Worm (Caenorhabditis elegans) whole organism, young adult: ENCODE results near the gene F56D6.13.

Experiments used
- D2030.7 ChIP-seq: fragments of 200-800 bp; sonication (Bioruptor generic); IDR thresholded peaks from 2 replicates; pipeline ENCODE4 v1.3.6; 2022; ENCODE audit warnings: missing genetic modification reagents, missing genetic modification characterization, missing compliant biosample characterization
- F22D6.2 ChIP-seq: sonication (generic microtip); optimal IDR thresholded peaks from 2 replicates; lab custom pipeline; 2016; ENCODE audit warnings: mild to moderate bottlenecking, missing genetic modification characterization, missing compliant biosample characterization
- F23B12.7 ChIP-seq: sonication (generic microtip); optimal IDR thresholded peaks from 2 replicates; lab custom pipeline; 2017; ENCODE audit warnings: missing genetic modification characterization, mild to moderate bottlenecking, missing compliant biosample characterization, antibody characterized with exemption, moderate library complexity; ENCODE audit not compliant: insufficient read depth
- F33H1.4 ChIP-seq: fragments of 200-800 bp; sonication (Bioruptor generic); IDR thresholded peaks from 2 replicates; pipeline ENCODE4 v1.3.6; 2022; ENCODE audit warnings: missing genetic modification reagents, missing genetic modification characterization, missing compliant biosample characterization
- F37B4.10 ChIP-seq: fragments of 200-800 bp; sonication (Bioruptor generic); IDR thresholded peaks from 2 replicates; pipeline ENCODE4 v1.3.6; 2022; ENCODE audit warnings: missing genetic modification characterization, missing compliant biosample characterization
- F49E8.2 ChIP-seq: sonication (generic microtip); optimal IDR thresholded peaks from 3 replicates; lab custom pipeline; 2017; ENCODE audit warnings: missing genetic modification characterization, mild to moderate bottlenecking, missing compliant biosample characterization, antibody characterized with exemption, moderate library complexity; ENCODE audit not compliant: insufficient read depth
- F52B5.7 ChIP-seq: sonication (generic microtip); optimal IDR thresholded peaks from 2 replicates; lab custom pipeline; 2016; ENCODE audit warnings: mild to moderate bottlenecking, missing genetic modification characterization, missing compliant biosample characterization
- F55B11.4 ChIP-seq: sonication (generic microtip); optimal IDR thresholded peaks from 2 replicates; lab custom pipeline; 2016; ENCODE audit warnings: missing compliant biosample characterization, missing genetic modification characterization, borderline replicate concordance; ENCODE audit not compliant: insufficient read depth
- F57A8.1 ChIP-seq: fragments of 200-800 bp; sonication (Bioruptor generic); optimal IDR thresholded peaks from 2 replicates; lab custom pipeline; 2018; ENCODE audit warnings: mild to moderate bottlenecking, missing genetic modification characterization, moderate library complexity, missing compliant biosample characterization
- F57C9.4 ChIP-seq: sonication (generic microtip); optimal IDR thresholded peaks from 2 replicates; lab custom pipeline; 2017; ENCODE audit warnings: mild to moderate bottlenecking, missing genetic modification characterization, missing compliant biosample characterization
- K11D2.4 ChIP-seq: fragments of 200-800 bp; sonication (Bioruptor generic); IDR thresholded peaks from 2 replicates; pipeline ENCODE4 v1.3.6; 2022; ENCODE audit warnings: missing genetic modification reagents, missing genetic modification characterization, missing compliant biosample characterization
- K12H6.12 ChIP-seq: fragments of 200-800 bp; sonication (Bioruptor generic); optimal IDR thresholded peaks from 2 replicates; lab custom pipeline; 2018; ENCODE audit warnings: mild to moderate bottlenecking, missing genetic modification characterization, missing compliant biosample characterization
- T07F8.4 ChIP-seq: sonication (generic microtip); optimal IDR thresholded peaks from 2 replicates; lab custom pipeline; 2016; ENCODE audit warnings: mild to moderate bottlenecking, missing genetic modification characterization, moderate library complexity, missing compliant biosample characterization
- T26A5.8 ChIP-seq: sonication (generic microtip); optimal IDR thresholded peaks from 2 replicates; lab custom pipeline; 2016; ENCODE audit warnings: missing genetic modification characterization, missing compliant biosample characterization
- Y53F4B.3 ChIP-seq: fragments of 200-800 bp; sonication (Bioruptor generic); IDR thresholded peaks from 2 replicates; pipeline ENCODE4 v1.3.6; 2022; ENCODE audit warnings: missing genetic modification reagents, missing genetic modification characterization, missing compliant biosample characterization
- Y53G8AR.9 ChIP-seq: fragments of 200-800 bp; sonication (Bioruptor generic); conservative IDR thresholded peaks from 2 replicates; pipeline ENCODE4 v1.3.6; 2022; ENCODE audit warnings: missing genetic modification reagents, missing genetic modification characterization, missing compliant biosample characterization
- Y56A3A.18 ChIP-seq: fragments of 200-800 bp; sonication (Bioruptor generic); IDR thresholded peaks from 2 replicates; pipeline ENCODE4 v1.3.6; 2022; ENCODE audit warnings: missing genetic modification reagents, missing genetic modification characterization, missing compliant biosample characterization
- ZK185.1 ChIP-seq: sonication (generic microtip); optimal IDR thresholded peaks from 2 replicates; lab custom pipeline; 2016; ENCODE audit warnings: mild to moderate bottlenecking, missing genetic modification characterization, missing compliant biosample characterization; ENCODE audit not compliant: poor library complexity, severe bottlenecking
- attf-5 ChIP-seq: fragments of 200-800 bp; sonication (Bioruptor generic); optimal IDR thresholded peaks from 2 replicates; lab custom pipeline; 2018; ENCODE audit warnings: mild to moderate bottlenecking, missing genetic modification characterization, missing compliant biosample characterization
- bed-1 ChIP-seq: fragments of 200-800 bp; sonication (Bioruptor generic); IDR thresholded peaks from 2 replicates; pipeline ENCODE4 v1.3.6; 2022; ENCODE audit warnings: missing genetic modification reagents, missing genetic modification characterization, missing compliant biosample characterization
- cebp-1 ChIP-seq, 2 experiments: fragments of 200-800 bp in 1 of 2; sonication (Bioruptor generic) in 1 of 2; sonication (generic microtip) in 1 of 2; IDR thresholded peaks in 1 of 2; optimal IDR thresholded peaks in 1 of 2; 2 replicates each; pipeline versions ENCODE4 v1.3.6 to Lab custom; 2017 to 2022; ENCODE audit warnings: missing compliant biosample characterization in 2 of 2, missing genetic modification characterization in 2 of 2, mild to moderate bottlenecking in 1 of 2, missing genetic modification reagents in 1 of 2, moderate library complexity in 1 of 2
- ceh-27 ChIP-seq: fragments of 200-800 bp; sonication (Bioruptor generic); optimal IDR thresholded peaks from 2 replicates; lab custom pipeline; 2018; ENCODE audit warnings: mild to moderate bottlenecking, missing genetic modification characterization, moderate library complexity, missing compliant biosample characterization
- ceh-58 ChIP-seq: fragments of 200-800 bp; sonication (Bioruptor generic); IDR thresholded peaks from 2 replicates; pipeline ENCODE4 v1.3.6; 2022; ENCODE audit warnings: missing genetic modification characterization, missing compliant biosample characterization
- die-1 ChIP-seq: sonication (generic microtip); optimal IDR thresholded peaks from 2 replicates; lab custom pipeline; 2016; ENCODE audit warnings: missing genotype, mild to moderate bottlenecking, missing genetic modification characterization, missing compliant biosample characterization
- dpff-1 ChIP-seq: sonication (generic microtip); optimal IDR thresholded peaks from 2 replicates; lab custom pipeline; 2017; ENCODE audit warnings: mild to moderate bottlenecking, missing genetic modification characterization, missing compliant biosample characterization
- hmg-1.2 ChIP-seq: fragments of 200-800 bp; sonication (Bioruptor generic); IDR thresholded peaks from 2 replicates; pipeline ENCODE4 v1.3.6; 2022; ENCODE audit warnings: missing genetic modification reagents, missing genetic modification characterization, missing compliant biosample characterization
- hmg-20 ChIP-seq: fragments of 200-800 bp; sonication (Bioruptor generic); IDR thresholded peaks from 2 replicates; pipeline ENCODE4 v1.3.6; 2022; ENCODE audit warnings: missing genetic modification reagents, missing genetic modification characterization, missing compliant biosample characterization
- let-607 ChIP-seq, 2 experiments: fragments of 200-800 bp in 1 of 2; sonication (Bioruptor generic) in 1 of 2; sonication (generic microtip) in 1 of 2; optimal IDR thresholded peaks; 2 replicates each; lab custom pipeline; 2016 to 2018; ENCODE audit warnings: mild to moderate bottlenecking in 2 of 2, missing compliant biosample characterization in 2 of 2, missing genetic modification characterization in 2 of 2, moderate library complexity in 2 of 2, missing genotype in 1 of 2
- lin-26 ChIP-seq: fragments of 200-800 bp; sonication (Bioruptor generic); IDR thresholded peaks from 2 replicates; pipeline ENCODE4 v1.3.6; 2022; ENCODE audit warnings: missing genetic modification reagents, missing genetic modification characterization, missing compliant biosample characterization
- lsl-1 ChIP-seq: fragments of 200-800 bp; sonication (Bioruptor generic); optimal IDR thresholded peaks from 2 replicates; lab custom pipeline; 2018; ENCODE audit warnings: mild to moderate bottlenecking, missing genetic modification characterization, moderate library complexity, missing compliant biosample characterization
- madf-8 ChIP-seq: fragments of 200-800 bp; sonication (Bioruptor generic); conservative IDR thresholded peaks from 2 replicates; pipeline ENCODE4 v1.3.6; 2022; ENCODE audit warnings: missing genetic modification reagents, missing genetic modification characterization, missing compliant biosample characterization
- mcd-1 ChIP-seq: fragments of 200-800 bp; sonication (Bioruptor generic); IDR thresholded peaks from 2 replicates; pipeline ENCODE4 v1.3.6; 2022; ENCODE audit warnings: missing genetic modification reagents, missing genetic modification characterization, missing compliant biosample characterization
- mel-28 ChIP-seq: sonication (generic microtip); optimal IDR thresholded peaks from 2 replicates; lab custom pipeline; 2016; ENCODE audit warnings: borderline replicate concordance, mild to moderate bottlenecking, missing genetic modification characterization, missing compliant biosample characterization
- nfya-1 ChIP-seq: sonication (generic microtip); optimal IDR thresholded peaks from 2 replicates; lab custom pipeline; 2017; ENCODE audit warnings: antibody characterized with exemption, missing compliant biosample characterization, missing genetic modification characterization, borderline replicate concordance; ENCODE audit not compliant: insufficient read depth
- nfya-2 ChIP-seq: fragments of 200-800 bp; sonication (Bioruptor generic); IDR thresholded peaks from 2 replicates; pipeline ENCODE4 v1.3.6; 2022; ENCODE audit warnings: missing genetic modification reagents, missing genetic modification characterization, missing compliant biosample characterization
- nfyb-1 ChIP-seq: fragments of 200-800 bp; sonication (Bioruptor generic); IDR thresholded peaks from 2 replicates; pipeline ENCODE4 v1.3.6; 2022; ENCODE audit warnings: missing genetic modification reagents, missing genetic modification characterization, missing compliant biosample characterization
- nhr-120 ChIP-seq: fragments of 200-800 bp; sonication (Bioruptor generic); IDR thresholded peaks from 2 replicates; pipeline ENCODE4 v1.3.6; 2022; ENCODE audit warnings: missing genetic modification characterization, missing compliant biosample characterization
- nhr-80 ChIP-seq: sonication (generic microtip); optimal IDR thresholded peaks from 2 replicates; lab custom pipeline; 2016; ENCODE audit warnings: missing genetic modification characterization, missing compliant biosample characterization
- sdz-38 ChIP-seq: sonication (generic microtip); optimal IDR thresholded peaks from 2 replicates; lab custom pipeline; 2016; ENCODE audit warnings: missing genotype, missing genetic modification characterization, missing compliant biosample characterization
- sea-2 ChIP-seq: fragments of 200-800 bp; sonication (Bioruptor generic); IDR thresholded peaks from 2 replicates; pipeline ENCODE4 v1.3.6; 2022; ENCODE audit warnings: missing genetic modification characterization, missing compliant biosample characterization
- snpc-1.1 ChIP-seq: sonication (generic microtip); optimal IDR thresholded peaks from 2 replicates; lab custom pipeline; 2017; ENCODE audit warnings: missing genetic modification characterization, mild to moderate bottlenecking, missing compliant biosample characterization, antibody characterized with exemption, moderate library complexity, missing genotype, missing genetic modification reagents; ENCODE audit not compliant: insufficient read depth
- somi-1 ChIP-seq: fragments of 200-800 bp; sonication (Bioruptor generic); optimal IDR thresholded peaks from 2 replicates; lab custom pipeline; 2018; ENCODE audit warnings: mild to moderate bottlenecking, missing genetic modification characterization, missing compliant biosample characterization
- tbp1 ChIP-seq: fragments of 200-800 bp; sonication (Bioruptor generic); optimal IDR thresholded peaks from 2 replicates; lab custom pipeline; 2018; ENCODE audit warnings: mild to moderate bottlenecking, missing genetic modification characterization, missing compliant biosample characterization
- ztf-25 ChIP-seq: fragments of 200-800 bp; sonication (Bioruptor generic); IDR thresholded peaks from 2 replicates; pipeline ENCODE4 v1.3.6; 2022; ENCODE audit warnings: missing genetic modification reagents, missing genetic modification characterization, missing compliant biosample characterization
- ztf-26 ChIP-seq: sonication (generic microtip); optimal IDR thresholded peaks from 2 replicates; lab custom pipeline; 2017; ENCODE audit warnings: missing genetic modification characterization, missing compliant biosample characterization

The F56D6.13 gene

DNA sequence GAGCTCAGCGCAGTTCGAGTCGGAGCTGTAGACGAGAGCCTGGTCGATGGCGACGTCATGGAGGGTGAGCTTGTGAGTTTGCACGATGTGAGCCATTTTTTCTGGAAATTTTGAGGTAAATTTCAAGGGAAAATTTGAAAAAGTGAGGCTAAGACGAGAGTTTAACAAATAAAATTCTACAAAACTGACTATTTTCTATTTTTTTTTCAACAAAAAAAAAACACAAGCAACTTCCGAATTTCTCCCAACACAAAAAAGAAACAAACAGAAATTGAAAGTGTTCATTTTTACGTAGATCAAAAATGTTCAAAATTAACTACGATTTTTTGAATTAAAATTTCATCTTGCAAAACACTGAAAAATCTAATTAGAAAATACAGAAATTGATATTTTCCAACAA is 35.5 kb upstream of the F56D6.13 start, which contains the start of gene F37C4.5:
Gene F37C4.5 (minus strand): TSS at position 101 of the 400 bp plus-strand sequence.
- TF ChIP-seq snpc-1.1 (tag; lab: Kevin White, UChicago) = no peak
- TF ChIP-seq somi-1 = no peak
- no peak for TF ChIP-seq F33H1.4 (GFP tag; lab: Robert Waterston, UW)
- TF ChIP-seq Y53G8AR.9 = no peak
- TF ChIP-seq nhr-80 = no peak
- TF ChIP-seq F37B4.10 (GFP tag; lab: Robert Waterston, UW) = no peak
- TF ChIP-seq F55B11.4 (tag; lab: Kevin White, UChicago) = no peak
- TF ChIP-seq T26A5.8 = no peak
- TF ChIP-seq let-607 (tag; optimal IDR thresholded peaks at IDR 0.05; lab: Kevin White, UChicago) = no peak
- no peak for TF ChIP-seq madf-8 (GFP tag; lab: Robert Waterston, UW)
- TF ChIP-seq hmg-20 = no peak

- no peak for TF ChIP-seq madf-8 (GFP tag; lab: Robert Waterston, UW)
- no peak for TF ChIP-seq ceh-58
- no peak for TF ChIP-seq T07F8.4
- TF ChIP-seq K11D2.4 = 0 out of 2 replicates have a peak, but pooled peaks have one; percentile 41
- no peak for TF ChIP-seq nfya-1 (tag; lab: Kevin White, UChicago)
- peak; percentile 32 for TF ChIP-seq tbp1
- TF ChIP-seq sdz-38 (tag; lab: Kevin White, UChicago) = no peak
- TF ChIP-seq F52B5.7 = no peak
- TF ChIP-seq nfyb-1 = no peak
- TF ChIP-seq dpff-1 (tag; lab: Kevin White, UChicago) = no peak
- no peak for TF ChIP-seq nfya-2 (GFP tag; lab: Robert Waterston, UW)
- TF ChIP-seq ztf-25 (GFP tag; lab: Robert Waterston, UW) = no peak
- TF ChIP-seq sea-2 (GFP tag; lab: Robert Waterston, UW) = no peak
- TF ChIP-seq nhr-120 (GFP tag; lab: Robert Waterston, UW) = no peak
- no peak for TF ChIP-seq F57A8.1
- TF ChIP-seq snpc-1.1 (tag; lab: Kevin White, UChicago) = no peak
- no peak for TF ChIP-seq bed-1 (GFP tag; lab: Robert Waterston, UW)
- no peak for TF ChIP-seq F22D6.2 (tag; lab: Kevin White, UChicago)
- no peak for TF ChIP-seq Y56A3A.18 (GFP tag; lab: Robert Waterston, UW)
- no peak for TF ChIP-seq F49E8.2
- TF ChIP-seq lsl-1 (GFP tag; lab: Kevin White, UChicago) = no peak
- TF ChIP-seq F55B11.4 (tag; lab: Kevin White, UChicago) = no peak
- TF ChIP-seq mel-28 (tag; lab: Kevin White, UChicago) = no peak
- TF ChIP-seq die-1 = no peak
- TF ChIP-seq K12H6.12 = peak; percentile 34
- TF ChIP-seq hmg-1.2 (GFP tag; lab: Robert Waterston, UW) = no peak; the same call in 1 of the 2 replicates
- peak; percentile 30; the same call in 1 of the 2 replicates for TF ChIP-seq mcd-1 (GFP tag; lab: Robert Waterston, UW)
- peak; percentile 24 for TF ChIP-seq ceh-27 (GFP tag; lab: Kevin White, UChicago)
- no peak for TF ChIP-seq ZK185.1 (tag; lab: Kevin White, UChicago)
- TF ChIP-seq cebp-1 (GFP tag; IDR thresholded peaks at IDR 0.05; lab: Robert Waterston, UW) = peak; percentile 61; the same call in 1 of the 2 replicates
- peak; percentile 92 for TF ChIP-seq cebp-1 (tag; optimal IDR thresholded peaks at IDR 0.05; lab: Kevin White, UChicago)
- TF ChIP-seq attf-5 (GFP tag; lab: Kevin White, UChicago) = peak; percentile 29
- TF ChIP-seq F57C9.4 (tag; lab: Kevin White, UChicago) = no peak
- no peak for TF ChIP-seq hmg-20
- TF ChIP-seq ztf-26 = no peak
- TF ChIP-seq D2030.7 (GFP tag; lab: Robert Waterston, UW) = no peak
- no peak for TF ChIP-seq F23B12.7 (tag; lab: Kevin White, UChicago)
- no peak for TF ChIP-seq Y53F4B.3 (GFP tag; lab: Robert Waterston, UW)
- TF ChIP-seq lin-26 (GFP tag; lab: Robert Waterston, UW) = no peak
Measured at ce11 chrIV:3874417-3874816, 34.8 kb upstream of the F56D6.13 start.
